Fruit fly (Drosophila melanogaster) whole organism, wandering third instar larva: ENCODE results near the gene t-cup.
A peak's percentile ranks its signal among the peaks of the same experiment; 100 is the strongest.

Source experiments
- Abd-B ChIP-seq: fragments of >200 bp; optimal IDR thresholded peaks from 2 replicates; lab custom pipeline; 2017; ENCODE audit warnings: missing biosample characterization, missing genetic modification characterization
- CG32264 ChIP-seq: fragments of 200-800 bp; sonication (Bioruptor generic); optimal IDR thresholded peaks from 2 replicates; lab custom pipeline; 2016; ENCODE audit warnings: missing biosample characterization, missing genetic modification characterization
- CG9705 ChIP-seq: fragments of 200-800 bp; sonication (Bioruptor generic); optimal IDR thresholded peaks from 2 replicates; lab custom pipeline; 2018; ENCODE audit warnings: missing biosample characterization, mild to moderate bottlenecking, missing genetic modification characterization
- CrebA ChIP-seq: fragments of 200-800 bp; sonication (Bioruptor generic); optimal IDR thresholded peaks from 2 replicates; lab custom pipeline; 2016; ENCODE audit warnings: missing biosample characterization, mild to moderate bottlenecking, missing genetic modification characterization, borderline replicate concordance
- Dfd ChIP-seq: fragments of >200 bp; optimal IDR thresholded peaks from 2 replicates; lab custom pipeline; 2017; ENCODE audit warnings: missing biosample characterization, missing genetic modification characterization
- Dif ChIP-seq: fragments of 200-275, 200-300 bp; sonication (Bioruptor generic); optimal IDR thresholded peaks from 2 replicates; lab custom pipeline; 2018; ENCODE audit warnings: missing biosample characterization, missing genetic modification characterization; ENCODE audit not compliant: partially characterized antibody
- GATAd ChIP-seq: sonication (Bioruptor generic); optimal IDR thresholded peaks from 2 replicates; lab custom pipeline; 2016; ENCODE audit warnings: missing biosample characterization, missing genetic modification characterization
- HLH106 ChIP-seq: fragments of 200-800 bp; optimal IDR thresholded peaks from 3 replicates; lab custom pipeline; 2019; ENCODE audit warnings: missing biosample characterization, mild to moderate bottlenecking, missing genetic modification characterization, moderate library complexity
- Hnf4 ChIP-seq: fragments of 200-800 bp; sonication (Bioruptor generic); optimal IDR thresholded peaks from 2 replicates; lab custom pipeline; 2016; ENCODE audit warnings: missing biosample characterization, mild to moderate bottlenecking, missing genetic modification characterization
- Hr78 ChIP-seq: fragments of >200 bp; optimal IDR thresholded peaks from 2 replicates; lab custom pipeline; 2017; ENCODE audit warnings: missing biosample characterization, missing genetic modification characterization
- Hr83 ChIP-seq: fragments of 200-300 bp; sonication (Bioruptor generic); optimal IDR thresholded peaks from 2 replicates; lab custom pipeline; 2016; ENCODE audit warnings: missing biosample characterization, mild to moderate bottlenecking, missing genetic modification characterization, moderate library complexity; ENCODE audit not compliant: poor library complexity, severe bottlenecking
- Jra ChIP-seq: sonication (Bioruptor generic); optimal IDR thresholded peaks from 2 replicates; lab custom pipeline; 2016; ENCODE audit warnings: missing biosample characterization, missing genetic modification characterization
- Mio ChIP-seq: sonication (Bioruptor generic); optimal IDR thresholded peaks from 2 replicates; lab custom pipeline; 2016; ENCODE audit warnings: missing biosample characterization, missing genetic modification characterization
- Myc ChIP-seq: fragments of >200 bp; optimal IDR thresholded peaks from 2 replicates; lab custom pipeline; 2017
- N ChIP-seq: fragments of >200 bp; optimal IDR thresholded peaks from 2 replicates; lab custom pipeline; 2018; ENCODE audit warnings: missing biosample characterization, missing external identifiers, missing genetic modification characterization
- OdsH ChIP-seq: fragments of 200-800 bp; sonication (Bioruptor generic); optimal IDR thresholded peaks from 2 replicates; lab custom pipeline; 2016; ENCODE audit warnings: missing biosample characterization, mild to moderate bottlenecking, missing genetic modification characterization
- Rel ChIP-seq, 2 experiments: fragments of 200-800 bp; sonication (Bioruptor generic) in 1 of 2; optimal IDR thresholded peaks; 2 replicates in 1 of 2; 3 replicates in 1 of 2; lab custom pipeline; 2016 to 2019; ENCODE audit warnings: mild to moderate bottlenecking in 2 of 2, missing biosample characterization in 2 of 2, missing genetic modification characterization in 2 of 2, moderate library complexity in 1 of 2
- Sp1 ChIP-seq: fragments of 200-800 bp; sonication (Bioruptor generic); optimal IDR thresholded peaks from 3 replicates; lab custom pipeline; 2019; ENCODE audit warnings: missing biosample characterization, mild to moderate bottlenecking, missing genetic modification characterization, moderate library complexity
- Vsx2 ChIP-seq: fragments of 200-300, 225-300 bp; sonication (Bioruptor generic); optimal IDR thresholded peaks from 2 replicates; lab custom pipeline; 2018; ENCODE audit warnings: missing biosample characterization, missing genetic modification characterization; ENCODE audit not compliant: partially characterized antibody
- br ChIP-seq: fragments of 200-800 bp; sonication (Bioruptor generic); optimal IDR thresholded peaks from 2 replicates; lab custom pipeline; 2016; ENCODE audit warnings: missing biosample characterization, missing genetic modification characterization
- brk ChIP-seq: fragments of 200-800 bp; sonication (Bioruptor generic); optimal IDR thresholded peaks from 2 replicates; lab custom pipeline; 2016; ENCODE audit warnings: missing biosample characterization, mild to moderate bottlenecking, missing genetic modification characterization
- dl ChIP-seq, 2 experiments: fragments of 175-275, 200-275 bp in 1 of 2; fragments of 200-275 bp in 1 of 2; sonication (Bioruptor generic); optimal IDR thresholded peaks; lab custom pipeline; 2018; ENCODE audit warnings: mild to moderate bottlenecking in 2 of 2, missing biosample characterization in 2 of 2, missing genetic modification characterization in 2 of 2, moderate library complexity in 2 of 2; ENCODE audit not compliant: partially characterized antibody in 2 of 2, insufficient read depth in 1 of 2
- dmrt93B ChIP-seq: fragments of 200-800 bp; sonication (Bioruptor generic); optimal IDR thresholded peaks from 2 replicates; lab custom pipeline; 2018; ENCODE audit warnings: missing biosample characterization, mild to moderate bottlenecking, missing genetic modification characterization
- dsf ChIP-seq: sonication (Bioruptor generic); optimal IDR thresholded peaks from 2 replicates; lab custom pipeline; 2016; ENCODE audit warnings: missing biosample characterization, missing genetic modification characterization, borderline replicate concordance
- ey ChIP-seq: fragments of 200-800 bp; sonication (Bioruptor generic); optimal IDR thresholded peaks from 2 replicates; lab custom pipeline; 2016; ENCODE audit warnings: missing biosample characterization, missing genetic modification characterization
- foxo ChIP-seq, 2 experiments: fragments of 200-800 bp; sonication (Bioruptor generic); optimal IDR thresholded peaks; 2 replicates in 1 of 2; 3 replicates in 1 of 2; lab custom pipeline; 2016 to 2017; ENCODE audit warnings: missing biosample characterization in 2 of 2, missing genetic modification characterization in 2 of 2
- fru ChIP-seq: fragments of 200-800 bp; sonication (Bioruptor generic); optimal IDR thresholded peaks from 3 replicates; lab custom pipeline; 2016; ENCODE audit warnings: missing biosample characterization, mild to moderate bottlenecking, missing genetic modification characterization
- h ChIP-seq: fragments of 200-800 bp; sonication (Bioruptor generic); optimal IDR thresholded peaks from 3 replicates; lab custom pipeline; 2016; ENCODE audit warnings: missing biosample characterization, mild to moderate bottlenecking, missing genetic modification characterization
- lola ChIP-seq: fragments of >200 bp; optimal IDR thresholded peaks from 2 replicates; lab custom pipeline; 2017; ENCODE audit warnings: missing biosample characterization, missing genetic modification characterization
- pan ChIP-seq: fragments of >200 bp; optimal IDR thresholded peaks from 2 replicates; lab custom pipeline; 2017
- psq ChIP-seq: fragments of 200-800 bp; sonication (Bioruptor generic); optimal IDR thresholded peaks from 3 replicates; lab custom pipeline; 2017; ENCODE audit warnings: missing biosample characterization, mild to moderate bottlenecking, missing genetic modification characterization, moderate library complexity
- rgr ChIP-seq: fragments of 200-800 bp; sonication (Bioruptor generic); optimal IDR thresholded peaks from 3 replicates; lab custom pipeline; 2016; ENCODE audit warnings: missing biosample characterization, mild to moderate bottlenecking, missing genetic modification characterization
- tai ChIP-seq: sonication (Bioruptor generic); optimal IDR thresholded peaks from 2 replicates; lab custom pipeline; 2016; ENCODE audit warnings: missing biosample characterization, missing genetic modification characterization
- usp ChIP-seq: fragments of >200 bp; optimal IDR thresholded peaks from 2 replicates; lab custom pipeline; 2017; ENCODE audit warnings: missing biosample characterization, missing genetic modification characterization
- woc ChIP-seq: sonication (Bioruptor generic); optimal IDR thresholded peaks from 2 replicates; lab custom pipeline; 2016; ENCODE audit warnings: missing biosample characterization, mild to moderate bottlenecking, missing genetic modification characterization

The t-cup gene

DNA sequence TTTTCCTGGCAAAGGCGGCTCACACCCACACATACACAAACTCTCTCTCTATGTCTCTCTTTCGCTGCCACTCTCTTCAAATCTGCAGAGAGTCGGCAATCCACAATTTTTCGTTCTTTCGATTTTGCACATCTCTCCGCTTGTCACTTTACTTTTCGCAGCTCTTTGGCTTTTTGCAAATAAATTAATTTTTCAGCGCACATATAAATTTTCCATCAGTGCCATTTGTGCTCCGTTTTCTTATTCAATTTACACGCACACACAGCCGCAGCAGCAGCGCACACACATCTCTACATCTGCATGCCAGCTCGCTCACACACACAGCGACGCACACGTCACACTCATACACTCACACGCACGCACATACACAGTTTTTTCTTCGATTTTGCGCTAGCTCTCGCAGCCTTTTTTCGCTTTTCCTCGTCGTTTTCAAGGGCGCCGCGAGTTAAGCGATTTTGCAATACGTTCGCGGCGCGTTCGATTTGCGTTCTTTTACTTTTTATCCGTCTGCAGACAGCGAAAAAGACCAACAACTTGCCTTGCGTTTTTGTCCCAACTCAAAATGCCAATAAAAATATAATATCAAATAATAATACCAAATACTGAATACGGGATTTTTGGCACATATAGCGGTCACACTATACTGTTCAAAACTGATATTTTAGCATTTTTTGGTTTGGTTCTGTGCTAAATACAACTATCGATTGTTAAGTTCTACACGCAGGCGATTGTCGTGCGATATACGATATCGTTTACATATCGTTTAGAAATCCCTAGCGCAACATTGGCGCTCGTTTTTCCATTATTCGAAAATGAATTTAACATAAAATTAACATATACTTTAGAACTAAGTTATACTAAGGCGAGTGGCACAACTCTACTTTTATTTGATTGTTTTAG lies 49.2 kb upstream of the t-cup start, which contains the start of gene bun:
TSS of gene bun (minus strand) at position 569 of the 900 bp plus-strand sequence.
- TF ChIP-seq CG32264 (GFP tag; lab: Kevin White, UChicago) = no peak
- peak; percentile 49 for TF ChIP-seq N
- no peak for TF ChIP-seq tai (GFP tag; lab: Kevin White, UChicago)
- TF ChIP-seq h = peak; percentile 5
- TF ChIP-seq Dfd (GFP tag; lab: Kevin White, UChicago) = peak; percentile 40
- no peak for TF ChIP-seq Rel (GFP tag; optimal IDR thresholded peaks at IDR 0.05; lab: Kevin White, UChicago)
- peak; percentile 24 for TF ChIP-seq Rel (tag; optimal IDR thresholded peaks at IDR 0.05; lab: Kevin White, UChicago)
- TF ChIP-seq brk (GFP tag; lab: Kevin White, UChicago) = peak; percentile 75
- TF ChIP-seq Hr83 = peak; percentile 57
- TF ChIP-seq br (GFP tag; lab: Kevin White, UChicago) = peak; percentile 25
- no peak for TF ChIP-seq CG9705 (GFP tag; lab: Kevin White, UChicago)
- TF ChIP-seq Sp1 = no peak
- no peak for TF ChIP-seq OdsH (GFP tag; lab: Kevin White, UChicago)
- TF ChIP-seq Hnf4 (GFP tag; lab: Kevin White, UChicago) = peak; percentile 50

DNA sequence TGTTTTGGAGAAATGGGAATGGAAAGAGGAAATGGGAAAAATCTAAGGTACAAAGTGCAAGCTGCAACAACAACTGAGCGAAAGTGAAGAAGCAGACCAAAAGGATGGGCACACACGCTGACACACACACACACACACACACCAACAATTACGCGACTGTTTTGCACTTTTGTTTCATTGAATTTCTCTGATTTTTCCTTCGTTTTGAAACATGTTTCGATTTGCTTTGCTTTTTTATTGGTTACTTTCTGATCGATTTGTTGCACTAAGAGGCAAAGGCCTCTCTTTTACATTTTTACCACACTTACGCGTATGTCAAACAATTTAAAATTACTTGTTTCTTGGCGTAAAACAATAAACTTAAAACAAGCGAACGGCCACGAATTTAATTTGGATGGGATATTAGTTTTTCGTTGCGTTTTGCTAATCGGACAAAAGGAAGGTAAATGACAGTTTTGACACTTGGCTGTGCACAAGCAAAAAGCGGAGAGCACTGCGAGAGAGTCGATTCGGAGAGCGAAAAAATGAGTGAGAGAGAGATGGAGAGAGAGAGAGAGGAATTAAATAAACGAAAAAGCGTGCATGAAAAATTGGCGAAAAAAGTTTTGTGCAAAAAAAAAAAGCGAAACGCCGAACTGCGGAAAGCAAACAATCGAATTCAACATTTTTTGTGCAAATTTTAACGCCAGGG lies 48.3 kb upstream of the t-cup start:
- TF ChIP-seq CrebA (GFP tag; lab: Kevin White, UChicago) = no peak
- peak; percentile 13 for TF ChIP-seq lola (GFP tag; lab: Kevin White, UChicago)
- TF ChIP-seq Dfd (GFP tag; lab: Kevin White, UChicago) = peak; percentile 92
- no peak for TF ChIP-seq GATAd (GFP tag; lab: Kevin White, UChicago)
- peak in 1 of 2 experiments; percentile 26 for TF ChIP-seq foxo (GFP tag; optimal IDR thresholded peaks at IDR 0.05; lab: Kevin White, UChicago)
- TF ChIP-seq Dif (GFP tag; lab: Kevin White, UChicago) = peak; percentile 77
- TF ChIP-seq dl (GFP tag; optimal IDR thresholded peaks at IDR 0.05; lab: Kevin White, UChicago; ENCODE audit: insufficient read depth in 1 of 2, partially characterized antibody in 2 of 2) = peak in 1 of 2 experiments; percentile 71
- TF ChIP-seq N = no peak

DNA sequence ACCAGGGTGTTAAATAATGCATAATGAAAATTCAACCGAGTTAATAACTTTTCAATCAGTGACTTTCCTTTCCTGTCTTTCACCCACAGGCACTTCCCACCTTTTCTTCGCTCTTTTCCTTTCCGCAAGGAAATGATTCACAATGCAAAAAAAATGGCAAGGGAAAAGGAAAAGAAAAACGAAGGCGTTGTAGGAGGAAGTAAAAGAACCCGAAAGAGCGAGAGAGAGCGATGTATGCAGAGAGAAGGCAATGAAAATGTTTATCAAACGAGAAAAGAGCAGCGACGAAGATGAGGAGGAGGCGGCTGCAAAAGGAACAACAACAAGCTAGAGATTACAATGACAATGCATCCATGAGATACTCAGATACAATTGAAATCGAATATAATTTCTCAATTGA lies 46.7 kb upstream of the t-cup start:
- TF ChIP-seq HLH106 (tag; lab: Kevin White, UChicago) = no peak
- no peak for TF ChIP-seq Hnf4 (GFP tag; lab: Kevin White, UChicago)
- TF ChIP-seq woc (GFP tag; lab: Kevin White, UChicago) = no peak
- no peak for TF ChIP-seq Dfd (GFP tag; lab: Kevin White, UChicago)
- no peak for TF ChIP-seq OdsH (GFP tag; lab: Kevin White, UChicago)
- TF ChIP-seq br (GFP tag; lab: Kevin White, UChicago) = no peak
- no peak for TF ChIP-seq pan
- no peak for TF ChIP-seq Mio (GFP tag; lab: Kevin White, UChicago)
- TF ChIP-seq GATAd (GFP tag; lab: Kevin White, UChicago) = no peak
- no peak for TF ChIP-seq ey (GFP tag; lab: Kevin White, UChicago)
- TF ChIP-seq Rel (GFP tag; optimal IDR thresholded peaks at IDR 0.05; lab: Kevin White, UChicago) = no peak
- no peak for TF ChIP-seq Rel (tag; optimal IDR thresholded peaks at IDR 0.05; lab: Kevin White, UChicago)
- no peak for TF ChIP-seq N
- TF ChIP-seq dl (GFP tag; optimal IDR thresholded peaks at IDR 0.05; lab: Kevin White, UChicago; ENCODE audit: insufficient read depth in 1 of 2, partially characterized antibody in 2 of 2) = no peak
- TF ChIP-seq CG32264 (GFP tag; lab: Kevin White, UChicago) = no peak

DNA sequence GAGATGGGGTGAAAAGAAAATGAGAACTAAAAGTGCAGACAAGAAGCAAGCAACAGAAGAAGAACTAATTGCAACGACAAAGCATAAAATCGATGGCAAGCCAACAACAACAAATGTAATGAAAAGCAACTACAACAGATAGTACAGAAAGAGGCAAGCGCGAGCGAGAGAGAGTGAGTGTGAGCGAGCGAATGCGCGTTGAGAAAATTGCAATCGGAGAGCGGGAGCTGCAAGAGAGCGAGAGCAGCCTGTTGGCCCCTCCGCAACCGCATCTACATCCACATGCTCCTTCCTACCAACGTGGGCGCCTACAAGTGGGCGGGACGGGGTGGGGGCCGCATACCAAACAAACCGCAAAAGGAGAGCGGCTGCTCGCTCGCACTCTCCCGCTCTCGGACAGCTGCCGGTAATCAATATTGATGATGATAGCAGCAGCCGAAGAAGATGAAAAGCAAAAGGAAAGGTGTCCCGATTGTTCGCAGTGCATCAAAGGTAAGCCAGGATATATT lies 46.0 kb upstream of the t-cup start:
- TF ChIP-seq HLH106 (tag; lab: Kevin White, UChicago) (no peak), dl (GFP tag; optimal IDR thresholded peaks at IDR 0.05; lab: Kevin White, UChicago; ENCODE audit: insufficient read depth in 1 of 2, partially characterized antibody in 2 of 2) (peak; percentile 97 to 99), CG32264 (GFP tag; lab: Kevin White, UChicago) (no peak), rgr (peak; percentile 12), GATAd (GFP tag; lab: Kevin White, UChicago) (no peak), woc (GFP tag; lab: Kevin White, UChicago) (no peak), Sp1 (peak; percentile 24), h (peak; percentile 52), lola (GFP tag; lab: Kevin White, UChicago) (no peak), N (no peak), Myc (lab: Kevin White, UChicago) (no peak), Mio (GFP tag; lab: Kevin White, UChicago) (no peak), psq (GFP tag; lab: Kevin White, UChicago) (peak; percentile 91), Hnf4 (GFP tag; lab: Kevin White, UChicago) (peak; percentile 44), tai (GFP tag; lab: Kevin White, UChicago) (no peak), Hr78 (GFP tag; lab: Kevin White, UChicago) (no peak), Vsx2 (GFP tag; lab: Kevin White, UChicago) (peak; percentile 93), usp (GFP tag; lab: Kevin White, UChicago) (no peak), br (GFP tag; lab: Kevin White, UChicago) (no peak), fru (peak; percentile 22), Abd-B (GFP tag; lab: Kevin White, UChicago) (no peak), dsf (GFP tag; lab: Kevin White, UChicago) (no peak), brk (GFP tag; lab: Kevin White, UChicago) (no peak), Dfd (GFP tag; lab: Kevin White, UChicago) (no peak), dmrt93B (GFP tag; lab: Kevin White, UChicago) (no peak), foxo (GFP tag; optimal IDR thresholded peaks at IDR 0.05; lab: Kevin White, UChicago) (peak in 1 of 2 experiments; percentile 5), ey (GFP tag; lab: Kevin White, UChicago) (no peak), Jra (GFP tag; lab: Kevin White, UChicago) (no peak), Hr83 (peak; percentile 45)
